Fruit fly (Drosophila melanogaster) whole organism, embryonic: ENCODE results near the gene Wdr33.

Experiments
- Antp ChIP-seq: fragments of 200-800 bp; sonication (Bioruptor generic); optimal IDR thresholded peaks from 3 replicates; lab custom pipeline; 2016; ENCODE audit warnings: missing biosample characterization, missing genetic modification characterization
- Bgb ChIP-seq: fragments of 200-800 bp; sonication (Bioruptor generic); IDR thresholded peaks from 2 replicates; pipeline ENCODE4 v1.3.6; 2022; ENCODE audit warnings: missing biosample characterization, missing genetic modification characterization; ENCODE audit not compliant: partially characterized antibody
- CG10959 ChIP-seq: fragments of 200-800 bp; sonication (Bioruptor generic); IDR thresholded peaks from 2 replicates; pipeline ENCODE4 v1.3.6; 2022; ENCODE audit warnings: missing biosample characterization, missing genetic modification characterization
- CG11560 ChIP-seq: fragments of 200-800 bp; sonication (Bioruptor generic); IDR thresholded peaks from 3 replicates; pipeline ENCODE4 v1.3.6; 2022; ENCODE audit warnings: missing biosample characterization, missing genetic modification characterization
- CG12155 ChIP-seq: fragments of 200-800 bp; sonication (Bioruptor generic); optimal IDR thresholded peaks from 3 replicates; lab custom pipeline; 2016; ENCODE audit warnings: missing biosample characterization, missing genetic modification characterization
- CG12219 ChIP-seq: fragments of 200-800 bp; sonication (Bioruptor generic); optimal IDR thresholded peaks from 3 replicates; lab custom pipeline; 2018; ENCODE audit warnings: missing biosample characterization, mild to moderate bottlenecking, missing genetic modification characterization
- CG13296 ChIP-seq: fragments of 200-800 bp; sonication (Bioruptor generic); optimal IDR thresholded peaks from 3 replicates; lab custom pipeline; 2018; ENCODE audit warnings: missing biosample characterization, mild to moderate bottlenecking, missing genetic modification characterization
- CG13894 ChIP-seq: fragments of 200-800 bp; sonication (Bioruptor generic); optimal IDR thresholded peaks from 3 replicates; lab custom pipeline; 2018; ENCODE audit warnings: missing biosample characterization, mild to moderate bottlenecking, missing genetic modification characterization, moderate library complexity
- CG14667 ChIP-seq: fragments of 200-800 bp; sonication (Bioruptor generic); IDR thresholded peaks from 2 replicates; pipeline ENCODE4 v1.3.6; 2022; ENCODE audit warnings: missing biosample characterization, missing genetic modification characterization
- CG17385 ChIP-seq: fragments of 200-800 bp; sonication (Bioruptor generic); optimal IDR thresholded peaks from 3 replicates; lab custom pipeline; 2018; ENCODE audit warnings: missing biosample characterization, mild to moderate bottlenecking, missing genetic modification characterization
- CG17829 ChIP-seq: fragments of 200-800 bp; optimal IDR thresholded peaks from 2 replicates; lab custom pipeline; 2019; ENCODE audit warnings: missing biosample characterization, mild to moderate bottlenecking, missing genetic modification characterization, moderate library complexity
- CG18619 ChIP-seq: fragments of 200-800 bp; sonication (Bioruptor generic); optimal IDR thresholded peaks from 3 replicates; lab custom pipeline; 2017; ENCODE audit warnings: missing biosample characterization, mild to moderate bottlenecking, missing genetic modification characterization
- CG2129 ChIP-seq: fragments of 200-800 bp; sonication (Bioruptor generic); IDR thresholded peaks from 2 replicates; pipeline ENCODE4 v1.3.6; 2022; ENCODE audit warnings: missing biosample characterization, missing genetic modification characterization; ENCODE audit not compliant: partially characterized antibody
- CG33557 ChIP-seq: fragments of 200-800 bp; sonication (Bioruptor generic); optimal IDR thresholded peaks from 2 replicates; lab custom pipeline; 2019; ENCODE audit warnings: missing biosample characterization, mild to moderate bottlenecking, missing genetic modification characterization, moderate library complexity
- CG34422 ChIP-seq: fragments of 200-800 bp; sonication (Bioruptor generic); IDR thresholded peaks from 3 replicates; pipeline ENCODE4 v1.3.6; 2022; ENCODE audit warnings: missing biosample characterization, missing genetic modification characterization
- CG3995 ChIP-seq: fragments of 200-800 bp; sonication (Bioruptor generic); optimal IDR thresholded peaks from 3 replicates; lab custom pipeline; 2016; ENCODE audit warnings: missing biosample characterization, missing genetic modification characterization
- CG43689 ChIP-seq: fragments of 200-800 bp; sonication (Bioruptor generic); IDR thresholded peaks from 2 replicates; pipeline ENCODE4 v1.3.6; 2022; ENCODE audit warnings: missing biosample characterization, missing genetic modification characterization
- CG5953 ChIP-seq: fragments of 200-800 bp; sonication (Bioruptor generic); IDR thresholded peaks from 2 replicates; pipeline ENCODE4 v1.3.6; 2022; ENCODE audit warnings: missing biosample characterization, missing genetic modification characterization
- CG6813 ChIP-seq: fragments of 200-800 bp; sonication (Bioruptor generic); optimal IDR thresholded peaks from 2 replicates; lab custom pipeline; 2017; ENCODE audit warnings: missing biosample characterization, missing genetic modification characterization, mild to moderate bottlenecking, moderate library complexity, missing genetic modification reagents
- CG7928 ChIP-seq: fragments of 200-800 bp; sonication (Bioruptor generic); optimal IDR thresholded peaks from 2 replicates; lab custom pipeline; 2017; ENCODE audit warnings: missing biosample characterization, mild to moderate bottlenecking, missing genetic modification characterization
- CG7987 ChIP-seq: fragments of 200-800 bp; sonication (Bioruptor generic); optimal IDR thresholded peaks from 2 replicates; lab custom pipeline; 2018; ENCODE audit warnings: missing biosample characterization, mild to moderate bottlenecking, missing genetic modification characterization, moderate library complexity
- CG8089 ChIP-seq: fragments of 200-800 bp; sonication (Bioruptor generic); optimal IDR thresholded peaks from 3 replicates; lab custom pipeline; 2016; ENCODE audit warnings: missing biosample characterization, missing genetic modification characterization
- Dfd ChIP-seq, 2 experiments: fragments of >200 bp; optimal IDR thresholded peaks; 2 replicates each; lab custom pipeline; 2017; ENCODE audit warnings: missing biosample characterization in 2 of 2, missing genetic modification characterization in 2 of 2
- Doc3 ChIP-seq: fragments of 200-800 bp; sonication (Bioruptor generic); IDR thresholded peaks from 3 replicates; pipeline ENCODE4 v1.3.6; 2022; ENCODE audit warnings: missing biosample characterization, missing genetic modification characterization; ENCODE audit not compliant: partially characterized antibody
- HLH4C ChIP-seq: fragments of 200-800 bp; sonication (Bioruptor generic); IDR thresholded peaks from 3 replicates; pipeline ENCODE4 v1.3.6; 2022; ENCODE audit warnings: missing biosample characterization, missing genetic modification characterization; ENCODE audit not compliant: partially characterized antibody
- Hey ChIP-seq: fragments of 200-800 bp; sonication (Bioruptor generic); optimal IDR thresholded peaks from 3 replicates; lab custom pipeline; 2018; ENCODE audit warnings: missing biosample characterization, mild to moderate bottlenecking, missing genetic modification characterization
- Hsf ChIP-seq: fragments of 200-800 bp; sonication (Bioruptor generic); optimal IDR thresholded peaks from 3 replicates; lab custom pipeline; 2016; ENCODE audit warnings: missing biosample characterization, missing genetic modification characterization
- Mad ChIP-seq: fragments of 200-800 bp; sonication (Bioruptor generic); optimal IDR thresholded peaks from 2 replicates; lab custom pipeline; 2016; ENCODE audit warnings: missing biosample characterization, missing genetic modification characterization
- Max ChIP-seq: fragments of 200-800 bp; sonication (Bioruptor generic); optimal IDR thresholded peaks from 2 replicates; lab custom pipeline; 2016; ENCODE audit warnings: missing biosample characterization, mild to moderate bottlenecking, missing genetic modification characterization
- Myb ChIP-seq: fragments of 200-800 bp; sonication (Bioruptor generic); optimal IDR thresholded peaks from 2 replicates; lab custom pipeline; 2016; ENCODE audit warnings: missing biosample characterization, missing genetic modification characterization
- PHDP ChIP-seq: fragments of 200-800 bp; sonication (Bioruptor generic); optimal IDR thresholded peaks from 3 replicates; lab custom pipeline; 2018; ENCODE audit warnings: missing biosample characterization, mild to moderate bottlenecking, missing genetic modification characterization, moderate library complexity
- TFAM ChIP-seq: fragments of 200-800 bp; sonication (Bioruptor generic); optimal IDR thresholded peaks from 2 replicates; lab custom pipeline; 2017; ENCODE audit warnings: missing biosample characterization, missing genetic modification characterization, inconsistent platforms
- az2 ChIP-seq: fragments of 200-800 bp; sonication (Bioruptor generic); optimal IDR thresholded peaks from 3 replicates; lab custom pipeline; 2016; ENCODE audit warnings: missing biosample characterization, missing genetic modification characterization
- bigmax ChIP-seq: fragments of 200-800 bp; sonication (Bioruptor generic); optimal IDR thresholded peaks from 2 replicates; lab custom pipeline; 2018; ENCODE audit warnings: missing biosample characterization, mild to moderate bottlenecking, missing genetic modification characterization
- da ChIP-seq: fragments of 200-800 bp; sonication (Bioruptor generic); optimal IDR thresholded peaks from 2 replicates; lab custom pipeline; 2016; ENCODE audit warnings: missing biosample characterization, missing genetic modification characterization
- en ChIP-seq: fragments of 200-800 bp; sonication (Bioruptor generic); optimal IDR thresholded peaks from 2 replicates; lab custom pipeline; 2016; ENCODE audit warnings: missing biosample characterization, missing genetic modification characterization
- eyg ChIP-seq: fragments of 200-800 bp; sonication (Bioruptor generic); optimal IDR thresholded peaks from 3 replicates; lab custom pipeline; 2016; ENCODE audit warnings: missing biosample characterization, missing genetic modification characterization
- fu2 ChIP-seq: fragments of 200-800 bp; sonication (Bioruptor generic); optimal IDR thresholded peaks from 2 replicates; lab custom pipeline; 2016; ENCODE audit warnings: missing biosample characterization, missing genetic modification characterization
- grau ChIP-seq: fragments of 200-800 bp; optimal IDR thresholded peaks from 3 replicates; lab custom pipeline; 2019; ENCODE audit warnings: missing biosample characterization, mild to moderate bottlenecking, missing genetic modification characterization, moderate library complexity
- gsb ChIP-seq: fragments of 200-800 bp; sonication (Bioruptor generic); IDR thresholded peaks from 2 replicates; pipeline ENCODE4 v1.3.6; 2022; ENCODE audit warnings: missing biosample characterization, missing genetic modification characterization
- h ChIP-seq: fragments of >200 bp; optimal IDR thresholded peaks from 2 replicates; lab custom pipeline; 2017
- kni ChIP-seq: fragments of 200-800 bp; sonication (Bioruptor generic); optimal IDR thresholded peaks from 3 replicates; lab custom pipeline; 2017; ENCODE audit warnings: mild to moderate bottlenecking, missing biosample characterization, missing genetic modification reagents, missing genetic modification characterization
- pan ChIP-seq, 4 experiments: fragments of >200 bp in 3 of 4; fragments of 200-800 bp in 1 of 4; sonication (Bioruptor generic) in 1 of 4; optimal IDR thresholded peaks in 3 of 4; IDR thresholded peaks in 1 of 4; 2 replicates each; pipeline versions ENCODE4 v1.3.6 to Lab custom; 2017 to 2022; ENCODE audit warnings: missing biosample characterization in 2 of 4, missing genetic modification characterization in 2 of 4, mixed read lengths in 1 of 4
- phol ChIP-seq: fragments of 200-800 bp; sonication (Bioruptor generic); optimal IDR thresholded peaks from 3 replicates; lab custom pipeline; 2018; ENCODE audit warnings: missing biosample characterization, mild to moderate bottlenecking, missing genetic modification characterization, moderate library complexity
- schlank ChIP-seq: fragments of 200-800 bp; sonication (Bioruptor generic); optimal IDR thresholded peaks from 2 replicates; lab custom pipeline; 2018; ENCODE audit warnings: missing biosample characterization, mild to moderate bottlenecking, missing genetic modification characterization
- trem ChIP-seq: fragments of 200-800 bp; optimal IDR thresholded peaks from 3 replicates; lab custom pipeline; 2019; ENCODE audit warnings: missing biosample characterization, mild to moderate bottlenecking, missing genetic modification characterization, moderate library complexity
- unpg ChIP-seq: fragments of 200-800 bp; sonication (Bioruptor generic); optimal IDR thresholded peaks from 3 replicates; lab custom pipeline; 2018; ENCODE audit warnings: missing biosample characterization, mild to moderate bottlenecking, missing genetic modification characterization, moderate library complexity
- zen2 ChIP-seq: fragments of 200-800 bp; sonication (Bioruptor generic); IDR thresholded peaks from 3 replicates; pipeline ENCODE4 v1.3.6; 2022; ENCODE audit warnings: missing biosample characterization, missing genetic modification characterization; ENCODE audit not compliant: partially characterized antibody

Gene Wdr33

dm6 chr3R:5668928-5669739 is 8.7 kb downstream of the Wdr33 start, which contains the start of the genes Xe7 and Atg17 (continued):
- TF ChIP-seq Doc3 (peak; percentile 39; the same call in 1 of the 3 replicates), schlank (tag; lab: Kevin White, UChicago) (peak; percentile 81), CG7928 (peak; percentile 74), Hey (tag; lab: Kevin White, UChicago) (peak; percentile 76), CG11560 (tag; lab: Robert Waterston, UW) (peak; percentile 89), PHDP (tag; lab: Kevin White, UChicago) (peak; percentile 87), eyg (GFP tag; lab: Kevin White, UChicago) (peak; percentile 57), Myb (GFP tag; lab: Kevin White, UChicago) (peak; percentile 66), grau (tag; lab: Kevin White, UChicago) (peak; percentile 93), CG5953 (peak; percentile 57; the same call in 1 of the 2 replicates), CG12155 (GFP tag; lab: Kevin White, UChicago) (peak; percentile 93), Hsf (peak; percentile 95), TFAM (GFP tag; lab: Kevin White, UChicago) (peak; percentile 16), phol (peak; percentile 95), trem (peak; percentile 99), pan (optimal IDR thresholded peaks at IDR 0.05; lab: Kevin White, UChicago) (no peak), pan (GFP tag; optimal IDR thresholded peaks at IDR 0.05 in 1 of 2, IDR thresholded peaks at IDR 0.05 in 1 of 2) (peak in 1 of 2 experiments; percentile 91), Antp (GFP tag; lab: Kevin White, UChicago) (peak; percentile 93), CG17385 (GFP tag; lab: Kevin White, UChicago) (peak; percentile 72), az2 (GFP tag; lab: Kevin White, UChicago) (peak; percentile 91), CG13894 (tag; lab: Kevin White, UChicago) (peak; percentile 89), CG43689 (GFP tag; lab: Robert Waterston, UW) (peak; percentile 67; the same call in 1 of the 2 replicates), CG14667 (GFP tag; lab: Robert Waterston, UW) (peak; percentile 90), unpg (GFP tag; lab: Kevin White, UChicago) (peak; percentile 90), CG34422 (peak; percentile 91), CG3995 (GFP tag; lab: Kevin White, UChicago) (peak; percentile 64), CG2129 (GFP tag; lab: Robert Waterston, UW) (peak; percentile 37; the same call in 1 of the 2 replicates), kni (peak; percentile 10), zen2 (GFP tag; lab: Robert Waterston, UW) (no peak; the same call in 2 of the 3 replicates), CG13296 (GFP tag; lab: Kevin White, UChicago) (peak; percentile 82), bigmax (no peak), CG33557 (GFP tag; lab: Kevin White, UChicago) (peak; percentile 90), CG18619 (GFP tag; lab: Kevin White, UChicago) (peak; percentile 92), en (GFP tag; lab: Kevin White, UChicago) (peak; percentile 16), CG12219 (GFP tag; lab: Kevin White, UChicago) (peak; percentile 68), Mad (GFP tag; lab: Kevin White, UChicago) (peak; percentile 86), Bgb (GFP tag; lab: Robert Waterston, UW) (peak; percentile 53), Dfd (GFP tag; optimal IDR thresholded peaks at IDR 0.05; lab: Kevin White, UChicago) (peak in 1 of 2 experiments; percentile 93), Max (GFP tag; lab: Kevin White, UChicago) (peak; percentile 91), CG17829 (tag; lab: Kevin White, UChicago) (peak; percentile 89), h (lab: Kevin White, UChicago) (no peak), CG7987 (GFP tag; lab: Kevin White, UChicago) (peak; percentile 62), da (GFP tag; lab: Kevin White, UChicago) (peak; percentile 72), fu2 (peak; percentile 92), CG8089 (GFP tag; lab: Kevin White, UChicago) (peak; percentile 84), HLH4C (peak; percentile 58), gsb (GFP tag; lab: Robert Waterston, UW) (peak; percentile 76), CG10959 (peak; percentile 60), CG6813 (GFP tag; lab: Kevin White, UChicago) (peak; percentile 48)
